In the genomic region with DNA sequence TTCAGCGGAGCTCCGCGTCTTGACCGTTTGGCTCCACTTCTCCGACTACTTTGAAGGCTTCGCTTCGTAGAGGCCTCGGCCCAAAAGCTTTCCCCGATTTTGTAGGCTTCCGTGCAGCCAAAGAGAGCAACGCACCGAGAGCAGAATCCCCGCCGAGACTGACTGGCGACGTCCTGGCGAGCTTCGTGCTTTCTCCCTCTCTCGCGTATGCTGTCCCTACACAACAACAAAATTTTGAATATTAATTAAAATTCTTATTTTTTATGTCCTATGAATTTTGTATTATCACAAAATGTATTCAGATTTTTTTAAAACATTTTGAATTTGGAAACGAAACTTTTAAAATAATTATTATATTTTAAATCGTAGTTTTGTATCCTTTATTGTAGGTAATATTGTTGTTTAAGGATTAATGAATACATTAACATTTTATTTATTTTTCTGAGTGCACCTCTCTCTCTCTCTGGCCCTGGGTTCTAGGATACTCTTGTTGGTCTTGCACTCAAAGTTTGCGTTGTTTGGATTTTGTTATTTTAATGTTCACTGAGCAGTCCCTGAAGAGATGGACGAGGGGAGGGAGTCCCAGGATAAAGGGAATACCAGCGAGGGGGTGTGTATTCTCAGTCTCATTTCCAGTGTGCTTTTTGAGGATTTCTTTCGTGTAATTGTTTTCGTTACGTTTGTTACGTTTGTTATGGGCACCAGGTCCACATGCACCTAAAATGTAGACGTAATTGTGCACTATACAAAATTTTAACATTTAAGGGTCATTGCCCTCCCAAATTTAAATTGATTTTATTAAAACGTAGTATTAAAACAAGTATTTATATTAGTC, we compare ENCODE assay signal across 5 fruit fly cellular contexts.
TF ChIP-seq lines count a peak whose summit lies in the region.

A gene (minus strand): TSS at position 51 of the 835 bp plus-strand sequence.

- TF ChIP-seq CTCF in whole organism, embryonic (GFP tag; optimal IDR thresholded peaks at IDR 0.05; lab: Kevin White, UChicago): no peak

TF ChIP-seq in whole organism, adult, 20 proteins besides CTCF, POLR2A, EP300 and RAD21 (continues in another document):
- TF ChIP-seq CG11617 (GFP tag; optimal IDR thresholded peaks at IDR 0.05; lab: Kevin White, UChicago): peak; percentile 10
- no peak for TF ChIP-seq kay (GFP tag; lab: Kevin White, UChicago; ENCODE audit: borderline replicate concordance)
- TF ChIP-seq CG7045 (GFP tag; optimal IDR thresholded peaks at IDR 0.05; lab: Kevin White, UChicago): peak; percentile 33
- no peak for TF ChIP-seq pad (GFP tag; optimal IDR thresholded peaks at IDR 0.05; lab: Kevin White, UChicago)
- TF ChIP-seq Hr96 (GFP tag; optimal IDR thresholded peaks at IDR 0.05; lab: Kevin White, UChicago): peak; percentile 9
- peak; percentile 16 for TF ChIP-seq CG14711 (tag; optimal IDR thresholded peaks at IDR 0.05; lab: Kevin White, UChicago)
- no peak for TF ChIP-seq cic (GFP tag; optimal IDR thresholded peaks at IDR 0.05; lab: Kevin White, UChicago)
- TF ChIP-seq ovo (GFP tag; optimal IDR thresholded peaks at IDR 0.05; lab: Kevin White, UChicago): no peak
- TF ChIP-seq tj (GFP tag; optimal IDR thresholded peaks at IDR 0.05; lab: Kevin White, UChicago): no peak
- TF ChIP-seq CG5204 (GFP tag; optimal IDR thresholded peaks at IDR 0.05; lab: Kevin White, UChicago): peak; percentile 13
- no peak for TF ChIP-seq CG1620 (GFP tag; optimal IDR thresholded peaks at IDR 0.05; lab: Kevin White, UChicago)
- TF ChIP-seq Crg-1 (GFP tag; optimal IDR thresholded peaks at IDR 0.05; lab: Kevin White, UChicago): no peak
- TF ChIP-seq CG33017 (tag; optimal IDR thresholded peaks at IDR 0.05; lab: Kevin White, UChicago): peak; percentile 75
- peak; percentile 24 for TF ChIP-seq toe (GFP tag; optimal IDR thresholded peaks at IDR 0.05; lab: Kevin White, UChicago)
- TF ChIP-seq bab1 (GFP tag; optimal IDR thresholded peaks at IDR 0.05; lab: Kevin White, UChicago): no peak
- peak; percentile 37 for TF ChIP-seq CG12768 (GFP tag; optimal IDR thresholded peaks at IDR 0.05; lab: Kevin White, UChicago)

TF ChIP-seq in whole organism, embryonic, 481 proteins besides CTCF, POLR2A, EP300 and RAD21 (continues in another document):
- no peak for TF ChIP-seq Ada2b (GFP tag; IDR thresholded peaks at IDR 0.05; lab: Robert Waterston, UW)
- no peak for TF ChIP-seq CG10366 (GFP tag; IDR thresholded peaks at IDR 0.05; lab: Robert Waterston, UW)
- TF ChIP-seq lmd (GFP tag; IDR thresholded peaks at IDR 0.05; lab: Robert Waterston, UW): no peak
- TF ChIP-seq CG1832 (GFP tag; optimal IDR thresholded peaks at IDR 0.05; lab: Kevin White, UChicago): no peak
- peak; percentile 64 for TF ChIP-seq CG11695 (GFP tag; IDR thresholded peaks at IDR 0.05; lab: Robert Waterston, UW)
- peak; percentile 71 for TF ChIP-seq CG13296 (GFP tag; optimal IDR thresholded peaks at IDR 0.05; lab: Kevin White, UChicago)
- TF ChIP-seq CG18619 (GFP tag; optimal IDR thresholded peaks at IDR 0.05; lab: Kevin White, UChicago): peak; percentile 10
- no peak for TF ChIP-seq CG10565 (GFP tag; optimal IDR thresholded peaks at IDR 0.05; lab: Kevin White, UChicago)
- peak; percentile 65 for TF ChIP-seq CG7556 (GFP tag; optimal IDR thresholded peaks at IDR 0.05; lab: Kevin White, UChicago)
- TF ChIP-seq Hmr (GFP tag; optimal IDR thresholded peaks at IDR 0.05; lab: Kevin White, UChicago): peak; percentile 69
- no peak for TF ChIP-seq her (GFP tag; optimal IDR thresholded peaks at IDR 0.05; lab: Kevin White, UChicago)
- TF ChIP-seq HHEX (GFP tag; optimal IDR thresholded peaks at IDR 0.05; lab: Kevin White, UChicago): peak; percentile 16
- TF ChIP-seq Nf-YC (tag; optimal IDR thresholded peaks at IDR 0.05; lab: Kevin White, UChicago): peak; percentile 37
- TF ChIP-seq B-H1 (GFP tag; IDR thresholded peaks at IDR 0.05; lab: Robert Waterston, UW): no peak
- TF ChIP-seq HLH54F (GFP tag; optimal IDR thresholded peaks at IDR 0.05; lab: Kevin White, UChicago): no peak
- TF ChIP-seq hb (GFP tag; IDR thresholded peaks at IDR 0.05; lab: Robert Waterston, UW; ENCODE audit: partially characterized antibody): no peak
- TF ChIP-seq hbn (GFP tag; IDR thresholded peaks at IDR 0.05; lab: Robert Waterston, UW; ENCODE audit: partially characterized antibody): no peak

TF ChIP-seq in whole organism, prepupa, 60 proteins besides CTCF, POLR2A, EP300 and RAD21:
- 0 out of 2 replicates have a peak, but pooled peaks have one; percentile 18 for TF ChIP-seq CG15336 (GFP tag; IDR thresholded peaks at IDR 0.05; lab: Robert Waterston, UW)
- peak; percentile 2 for TF ChIP-seq CG10631 (GFP tag; optimal IDR thresholded peaks at IDR 0.05; lab: Kevin White, UChicago)
- peak; percentile 8 for TF ChIP-seq esn (GFP tag; optimal IDR thresholded peaks at IDR 0.05; lab: Kevin White, UChicago)
- TF ChIP-seq CG3919 (GFP tag; optimal IDR thresholded peaks at IDR 0.05; lab: Kevin White, UChicago): no peak
- TF ChIP-seq CG6163 (GFP tag; IDR thresholded peaks at IDR 0.05; lab: Robert Waterston, UW): no peak
- peak; percentile 4 for TF ChIP-seq CG8632 (GFP tag; optimal IDR thresholded peaks at IDR 0.05; lab: Kevin White, UChicago)
- TF ChIP-seq CG32006 (GFP tag; optimal IDR thresholded peaks at IDR 0.05; lab: Kevin White, UChicago): peak; percentile 6
- TF ChIP-seq CG3032 (tag; optimal IDR thresholded peaks at IDR 0.05; lab: Kevin White, UChicago): peak; percentile 21
- no peak for TF ChIP-seq Hr4 (GFP tag; optimal IDR thresholded peaks at IDR 0.05; lab: Kevin White, UChicago)
- peak; percentile 15 for TF ChIP-seq achi (GFP tag; optimal IDR thresholded peaks at IDR 0.05; lab: Kevin White, UChicago)
- no peak for TF ChIP-seq CG11902 (GFP tag; optimal IDR thresholded peaks at IDR 0.05; lab: Kevin White, UChicago)
- no peak for TF ChIP-seq CG34406 (GFP tag; optimal IDR thresholded peaks at IDR 0.05; lab: Kevin White, UChicago)
- peak; percentile 42 for TF ChIP-seq Ets96B (tag; optimal IDR thresholded peaks at IDR 0.05; lab: Kevin White, UChicago)
- TF ChIP-seq dsx (GFP tag; optimal IDR thresholded peaks at IDR 0.05; lab: Kevin White, UChicago; ENCODE audit: poor library complexity, severe bottlenecking): peak; percentile 16

TF ChIP-seq in whole organism, pupa, 21 proteins besides CTCF, POLR2A, EP300 and RAD21:
- TF ChIP-seq CG10348 (GFP tag; IDR thresholded peaks at IDR 0.05; lab: Robert Waterston, UW) (no peak), CG34367 (tag; optimal IDR thresholded peaks at IDR 0.05; lab: Kevin White, UChicago) (no peak), CG9948 (tag; optimal IDR thresholded peaks at IDR 0.05; lab: Kevin White, UChicago) (peak; percentile 2), CG4496 (GFP tag; IDR thresholded peaks at IDR 0.05; lab: Robert Waterston, UW) (no peak), CG14655 (GFP tag; optimal IDR thresholded peaks at IDR 0.05; lab: Kevin White, UChicago) (no peak), CG15710 (tag; optimal IDR thresholded peaks at IDR 0.05; lab: Kevin White, UChicago) (peak; percentile 21), EcR (GFP tag; optimal IDR thresholded peaks at IDR 0.05; lab: Kevin White, UChicago) (no peak), fd96Ca (GFP tag; IDR thresholded peaks at IDR 0.05; lab: Robert Waterston, UW) (no peak), CG13204 (GFP tag; optimal IDR thresholded peaks at IDR 0.05; lab: Kevin White, UChicago) (no peak), rn (GFP tag; IDR thresholded peaks at IDR 0.05; lab: Robert Waterston, UW) (no peak), gl (tag; optimal IDR thresholded peaks at IDR 0.05; lab: Kevin White, UChicago) (no peak), CG8159 (tag; optimal IDR thresholded peaks at IDR 0.05; lab: Kevin White, UChicago) (peak; percentile 53), Snoo (tag; optimal IDR thresholded peaks at IDR 0.05; lab: Kevin White, UChicago) (no peak), Ets98B (GFP tag; IDR thresholded peaks at IDR 0.05; lab: Robert Waterston, UW) (no peak)
TF ChIP-seq in whole organism, pupa: peak in this region for 3.

TF ChIP-seq in whole organism, wandering third instar larva, 38 proteins besides CTCF, POLR2A, EP300 and RAD21:
- no peak for TF ChIP-seq Jra (GFP tag; optimal IDR thresholded peaks at IDR 0.05; lab: Kevin White, UChicago)
- peak; percentile 11 for TF ChIP-seq Sp1 (GFP tag; optimal IDR thresholded peaks at IDR 0.05; lab: Kevin White, UChicago)
